Worm (Caenorhabditis elegans) whole organism, L3 larva: ENCODE results near the gene hip-1.

Experiments
- aly-2 ChIP-seq: fragments of 150-350 bp; optimal IDR thresholded peaks from 2 replicates; lab custom pipeline; 2014; ENCODE audit warnings: missing biosample characterization, missing genetic modification characterization
- ama-1 ChIP-seq: fragments of 150-350 bp; optimal IDR thresholded peaks from 2 replicates; lab custom pipeline; 2018
- ceh-16 ChIP-seq: sonication (generic microtip); optimal IDR thresholded peaks from 2 replicates; lab custom pipeline; 2017; ENCODE audit warnings: missing biosample characterization, missing genetic modification characterization
- ceh-28 ChIP-seq: fragments of 150-350 bp; optimal IDR thresholded peaks from 2 replicates; lab custom pipeline; 2014; ENCODE audit warnings: missing biosample characterization, missing genetic modification reagents, missing genetic modification characterization
- ceh-82 ChIP-seq: fragments of 150-350 bp; optimal IDR thresholded peaks from 2 replicates; lab custom pipeline; 2014; ENCODE audit warnings: missing biosample characterization, missing genetic modification characterization
- ceh-9 ChIP-seq: sonication (generic microtip); optimal IDR thresholded peaks from 2 replicates; lab custom pipeline; 2018; ENCODE audit warnings: missing biosample characterization, missing genetic modification characterization
- daf-12 ChIP-seq: fragments of 150-350 bp; optimal IDR thresholded peaks from 2 replicates; lab custom pipeline; 2014; ENCODE audit warnings: missing biosample characterization, missing genetic modification reagents, missing genetic modification characterization
- egl-27 ChIP-seq: sonication (generic microtip); optimal IDR thresholded peaks from 4 replicates; lab custom pipeline; 2017; ENCODE audit warnings: missing biosample characterization, missing genetic modification reagents, missing genetic modification characterization
- egl-5 ChIP-seq: fragments of 150-350 bp; optimal IDR thresholded peaks from 2 replicates; lab custom pipeline; 2017; ENCODE audit warnings: missing biosample characterization, missing genetic modification reagents, missing genetic modification characterization, inconsistent platforms
- elt-1 ChIP-seq: fragments of 150-350 bp; optimal IDR thresholded peaks from 2 replicates; lab custom pipeline; 2014; ENCODE audit warnings: missing biosample characterization, missing genetic modification characterization
- elt-2 ChIP-seq: sonication (generic microtip); optimal IDR thresholded peaks from 2 replicates; lab custom pipeline; 2016; ENCODE audit warnings: missing genetic modification reagents, mild to moderate bottlenecking, missing genetic modification characterization, missing compliant biosample characterization
- elt-3 ChIP-seq, 3 experiments: fragments of 150-350 bp in 1 of 3; sonication (generic microtip) in 2 of 3; optimal IDR thresholded peaks; 2 replicates in 2 of 3; 4 replicates in 1 of 3; lab custom pipeline; 2014 to 2017; ENCODE audit warnings: missing biosample characterization in 3 of 3, missing genetic modification characterization in 3 of 3
- eor-1 ChIP-seq, 2 experiments: fragments of 150-350 bp; optimal IDR thresholded peaks; 2 replicates each; lab custom pipeline; 2014 to 2018; ENCODE audit warnings: missing biosample characterization in 2 of 2, missing genetic modification characterization in 2 of 2
- fkh-10 ChIP-seq: sonication (generic microtip); optimal IDR thresholded peaks from 2 replicates; lab custom pipeline; 2017; ENCODE audit warnings: missing biosample characterization, missing genetic modification reagents, missing genetic modification characterization
- fkh-2 ChIP-seq: fragments of 150-350 bp; optimal IDR thresholded peaks from 2 replicates; lab custom pipeline; 2014; ENCODE audit warnings: missing biosample characterization, missing genetic modification reagents, missing genetic modification characterization
- hmg-11 ChIP-seq: sonication (generic microtip); optimal IDR thresholded peaks from 2 replicates; lab custom pipeline; 2016; ENCODE audit warnings: missing genetic modification characterization, missing compliant biosample characterization
- jun-1 ChIP-seq: fragments of 150-350 bp; optimal IDR thresholded peaks from 2 replicates; lab custom pipeline; 2014; ENCODE audit warnings: missing biosample characterization, missing genetic modification reagents, missing genetic modification characterization
- lin-15B ChIP-seq: fragments of 150-350 bp; optimal IDR thresholded peaks from 2 replicates; lab custom pipeline; 2014; ENCODE audit warnings: missing biosample characterization, missing genetic modification characterization
- lin-39 ChIP-seq: fragments of 150-350 bp; optimal IDR thresholded peaks from 2 replicates; lab custom pipeline; 2018; ENCODE audit warnings: missing biosample characterization, missing genetic modification reagents, missing genetic modification characterization
- lsy-12 ChIP-seq: sonication (generic microtip); optimal IDR thresholded peaks from 2 replicates; lab custom pipeline; 2016; ENCODE audit warnings: mild to moderate bottlenecking, missing genetic modification characterization, missing compliant biosample characterization
- mdl-1 ChIP-seq: fragments of 150-350 bp; optimal IDR thresholded peaks from 2 replicates; lab custom pipeline; 2014; ENCODE audit warnings: missing biosample characterization, missing genetic modification characterization
- mml-1 ChIP-seq: fragments of 150-350 bp; sonication (generic microtip); optimal IDR thresholded peaks from 3 replicates; lab custom pipeline; 2014; ENCODE audit warnings: missing biosample characterization, missing genetic modification characterization
- nfya-1 ChIP-seq: sonication (generic microtip); optimal IDR thresholded peaks from 2 replicates; lab custom pipeline; 2017; ENCODE audit warnings: missing genetic modification characterization, mild to moderate bottlenecking, missing compliant biosample characterization, antibody characterized with exemption, moderate library complexity; ENCODE audit not compliant: insufficient read depth
- nhr-11 ChIP-seq: fragments of 150-350 bp; optimal IDR thresholded peaks from 2 replicates; lab custom pipeline; 2014; ENCODE audit warnings: missing biosample characterization, missing genetic modification characterization
- nhr-12 ChIP-seq: fragments of 150-350 bp; optimal IDR thresholded peaks from 2 replicates; lab custom pipeline; 2014; ENCODE audit warnings: missing biosample characterization, missing genetic modification characterization
- nhr-23 ChIP-seq: fragments of 150-350 bp; optimal IDR thresholded peaks from 2 replicates; lab custom pipeline; 2014; ENCODE audit warnings: missing biosample characterization, missing genetic modification reagents, missing genetic modification characterization
- nhr-237 ChIP-seq: fragments of 150-350 bp; optimal IDR thresholded peaks from 2 replicates; lab custom pipeline; 2014; ENCODE audit warnings: missing biosample characterization, missing genetic modification characterization
- nhr-25 ChIP-seq: sonication (generic microtip); optimal IDR thresholded peaks from 2 replicates; lab custom pipeline; 2017; ENCODE audit warnings: missing biosample characterization, missing genetic modification characterization
- nhr-28 ChIP-seq: fragments of 150-350 bp; optimal IDR thresholded peaks from 2 replicates; lab custom pipeline; 2014; ENCODE audit warnings: missing biosample characterization, missing genetic modification characterization
- nhr-43 ChIP-seq: sonication (generic microtip); optimal IDR thresholded peaks from 2 replicates; lab custom pipeline; 2016; ENCODE audit warnings: mild to moderate bottlenecking, missing genetic modification characterization, missing compliant biosample characterization; ENCODE audit not compliant: poor library complexity, severe bottlenecking
- nhr-76 ChIP-seq: fragments of 150-350 bp; sonication (generic microtip); optimal IDR thresholded peaks from 5 replicates; lab custom pipeline; 2014; ENCODE audit warnings: missing biosample characterization, missing genetic modification characterization
- nhr-77 ChIP-seq: fragments of 150-350 bp; optimal IDR thresholded peaks from 2 replicates; lab custom pipeline; 2014; ENCODE audit warnings: missing biosample characterization, missing genetic modification characterization
- pha-4 ChIP-seq: fragments of 150-350 bp; optimal IDR thresholded peaks from 2 replicates; lab custom pipeline; 2014; ENCODE audit warnings: missing biosample characterization, missing genetic modification reagents, missing genetic modification characterization
- pqm-1 ChIP-seq: fragments of 150-350 bp; optimal IDR thresholded peaks from 2 replicates; lab custom pipeline; 2017; ENCODE audit warnings: missing biosample characterization, missing genetic modification characterization, inconsistent platforms
- sea-2 ChIP-seq: fragments of 150-350 bp; sonication (generic microtip); optimal IDR thresholded peaks from 4 replicates; lab custom pipeline; 2014; ENCODE audit warnings: missing biosample characterization, missing genetic modification reagents, missing genetic modification characterization
- skn-1 ChIP-seq: fragments of 150-350 bp; optimal IDR thresholded peaks from 2 replicates; lab custom pipeline; 2014; ENCODE audit warnings: missing biosample characterization, missing genetic modification characterization
- snpc-4 ChIP-seq: fragments of 150-350 bp; optimal IDR thresholded peaks from 2 replicates; lab custom pipeline; 2014; ENCODE audit warnings: missing biosample characterization, missing genetic modification characterization
- tbx-2 ChIP-seq: sonication (generic microtip); optimal IDR thresholded peaks from 2 replicates; lab custom pipeline; 2016; ENCODE audit warnings: mild to moderate bottlenecking, missing genetic modification characterization, missing compliant biosample characterization
- unc-39 ChIP-seq: sonication (generic microtip); optimal IDR thresholded peaks from 4 replicates; lab custom pipeline; 2017; ENCODE audit warnings: missing biosample characterization, missing genetic modification characterization
- unc-62 ChIP-seq: fragments of 150-350 bp; sonication (generic microtip); optimal IDR thresholded peaks from 4 replicates; lab custom pipeline; 2014; ENCODE audit warnings: missing biosample characterization, missing genetic modification reagents, missing genetic modification characterization
- zag-1 ChIP-seq: fragments of 150-350 bp; optimal IDR thresholded peaks from 2 replicates; lab custom pipeline; 2014; ENCODE audit warnings: missing biosample characterization, missing genetic modification characterization
- ztf-11 ChIP-seq: fragments of 150-350 bp; optimal IDR thresholded peaks from 2 replicates; lab custom pipeline; 2014; ENCODE audit warnings: missing biosample characterization, missing genetic modification characterization
- ztf-4 ChIP-seq: fragments of 150-350 bp; optimal IDR thresholded peaks from 2 replicates; lab custom pipeline; 2014; ENCODE audit warnings: missing biosample characterization, missing genetic modification characterization

hip-1 gene

ce11 chrIII:13635730-13636360 lies 13.6 kb upstream of the hip-1 start:
- no peak for TF ChIP-seq hmg-11 (tag; lab: Kevin White, UChicago)
- no peak for TF ChIP-seq daf-12 (tag; lab: Kevin White, UChicago)
- TF ChIP-seq snpc-4 (tag; lab: Kevin White, UChicago), result peak; percentile 66
- TF ChIP-seq ceh-82, result no peak
- TF ChIP-seq unc-62, result peak; percentile 31
- peak; percentile 61 for TF ChIP-seq fkh-10 (GFP tag; lab: Kevin White, UChicago)
- no peak for TF ChIP-seq ztf-11 (tag; lab: Kevin White, UChicago)
- TF ChIP-seq skn-1 (tag; lab: Kevin White, UChicago), result no peak
- TF ChIP-seq nfya-1, result peak; percentile 32
- TF ChIP-seq ceh-16 (tag; lab: Kevin White, UChicago), result no peak
- no peak for TF ChIP-seq ceh-9 (tag; lab: Kevin White, UChicago)
- TF ChIP-seq ama-1 (lab: Kevin White, UChicago), result no peak
- no peak for TF ChIP-seq pqm-1
- TF ChIP-seq lin-39 (tag; lab: Kevin White, UChicago), result peak; percentile 7
- TF ChIP-seq unc-39, result no peak
- no peak for TF ChIP-seq nhr-43
- TF ChIP-seq, all 47 proteins: peak for 5

ce11 chrIII:13635235-13635634 lies 12.9 kb upstream of the hip-1 start:
- peak; percentile 18 for TF ChIP-seq lin-39 (tag; lab: Kevin White, UChicago)
- peak; percentile 29 for TF ChIP-seq elt-1 (tag; lab: Kevin White, UChicago)
- peak; percentile 11 for TF ChIP-seq egl-5 (tag; lab: Kevin White, UChicago)
- TF ChIP-seq aly-2 (tag; lab: Kevin White, UChicago), result no peak

- no peak for TF ChIP-seq pha-4
- TF ChIP-seq fkh-10 (GFP tag; lab: Kevin White, UChicago), result peak; percentile 20
- TF ChIP-seq nhr-43, result no peak
- peak; percentile 3 for TF ChIP-seq nfya-1
- no peak for TF ChIP-seq elt-1 (tag; lab: Kevin White, UChicago)
- TF ChIP-seq lin-39 (tag; lab: Kevin White, UChicago), result peak; percentile 3
Observed at ce11 chrIII:13633826-13634225, 11.5 kb upstream of the hip-1 start.

ce11 chrIII:13630708-13631107 lies 8.4 kb upstream of the hip-1 start, which contains the start of gene arrd-17:
TSS of gene arrd-17 (minus strand) at chrIII:13630808.
- TF ChIP-seq nhr-11 (tag; lab: Kevin White, UChicago) (no peak), nhr-237 (no peak), lin-15B (no peak), nhr-23 (no peak), nhr-77 (tag; lab: Kevin White, UChicago) (no peak), nfya-1 (no peak), daf-12 (tag; lab: Kevin White, UChicago) (no peak), jun-1 (tag; lab: Kevin White, UChicago) (no peak), ceh-82 (no peak), ceh-28 (no peak), ztf-4 (tag; lab: Kevin White, UChicago) (no peak), lsy-12 (tag; lab: Kevin White, UChicago) (no peak), egl-27 (tag; lab: Kevin White, UChicago) (no peak), pqm-1 (no peak), nhr-12 (no peak), fkh-2 (tag; lab: Kevin White, UChicago) (no peak)

- no peak for TF ChIP-seq sea-2
- no peak for TF ChIP-seq nhr-76 (tag; lab: Kevin White, UChicago)
- no peak for TF ChIP-seq ama-1 (lab: Kevin White, UChicago)
- TF ChIP-seq fkh-2 (tag; lab: Kevin White, UChicago), result no peak
- TF ChIP-seq tbx-2 (tag; lab: Kevin White, UChicago), result no peak
- TF ChIP-seq snpc-4 (tag; lab: Kevin White, UChicago), result no peak
- TF ChIP-seq nhr-12, result no peak
- TF ChIP-seq egl-27 (tag; lab: Kevin White, UChicago), result no peak
- no peak for TF ChIP-seq ceh-28
- TF ChIP-seq lin-15B, result no peak
- TF ChIP-seq elt-1 (tag; lab: Kevin White, UChicago), result no peak
- TF ChIP-seq nhr-23, result no peak
- TF ChIP-seq skn-1 (tag; lab: Kevin White, UChicago), result peak; percentile 2
- no peak for TF ChIP-seq mml-1 (tag; lab: Kevin White, UChicago)
- peak; percentile 58 for TF ChIP-seq pha-4
- no peak for TF ChIP-seq egl-5 (tag; lab: Kevin White, UChicago)
- TF ChIP-seq nhr-25 (tag; lab: Kevin White, UChicago), result no peak
- TF ChIP-seq mdl-1 (tag; lab: Kevin White, UChicago), result no peak
- TF ChIP-seq nhr-77 (tag; lab: Kevin White, UChicago), result no peak
- peak; percentile 91 for TF ChIP-seq elt-2 (tag; lab: Kevin White, UChicago)
- TF ChIP-seq hmg-11 (tag; lab: Kevin White, UChicago), result no peak
- TF ChIP-seq nhr-28, result no peak
- peak; percentile 79 for TF ChIP-seq pqm-1
- no peak for TF ChIP-seq unc-62
- TF ChIP-seq fkh-10 (GFP tag; lab: Kevin White, UChicago), result no peak
- TF ChIP-seq elt-3 (tag; optimal IDR thresholded peaks at IDR 0.05; lab: Kevin White, UChicago), result no peak
- TF ChIP-seq eor-1 (tag; optimal IDR thresholded peaks at IDR 0.05; lab: Kevin White, UChicago), result no peak
- TF ChIP-seq ceh-82, result no peak
- no peak for TF ChIP-seq nhr-237
- no peak for TF ChIP-seq zag-1
Observed at ce11 chrIII:13626692-13627091, 4.4 kb upstream of the hip-1 start, which contains the start of gene T12D8.5. TSS of gene T12D8.5 (minus strand) at chrIII:13626786.
